Fruit fly (Drosophila melanogaster) whole organism, embryonic: ENCODE results near the gene Acat1.

Experiments used
- B-H2 ChIP-seq: fragments of 200-800 bp; sonication (Bioruptor generic); optimal IDR thresholded peaks from 2 replicates; lab custom pipeline; 2018; ENCODE audit warnings: missing biosample characterization, mild to moderate bottlenecking, missing genetic modification characterization
- CG10979 ChIP-seq: fragments of 200-800 bp; sonication (Bioruptor generic); optimal IDR thresholded peaks from 2 replicates; lab custom pipeline; 2018; ENCODE audit warnings: missing biosample characterization, mild to moderate bottlenecking, missing genetic modification characterization, moderate library complexity
- CG11504 ChIP-seq: fragments of 200-800 bp; sonication (Bioruptor generic); optimal IDR thresholded peaks from 3 replicates; lab custom pipeline; 2019; ENCODE audit warnings: missing biosample characterization, mild to moderate bottlenecking, missing genetic modification characterization, moderate library complexity
- CG15601 ChIP-seq: fragments of 200-800 bp; sonication (Bioruptor generic); optimal IDR thresholded peaks from 3 replicates; lab custom pipeline; 2019; ENCODE audit warnings: missing biosample characterization, mild to moderate bottlenecking, missing genetic modification characterization, moderate library complexity
- CG1647 ChIP-seq: fragments of 200-800 bp; sonication (Bioruptor generic); optimal IDR thresholded peaks from 3 replicates; lab custom pipeline; 2016; ENCODE audit warnings: missing biosample characterization, missing genetic modification characterization
- CG16815 ChIP-seq: fragments of 200-800 bp; sonication (Bioruptor generic); optimal IDR thresholded peaks from 3 replicates; lab custom pipeline; 2017; ENCODE audit warnings: missing biosample characterization, mild to moderate bottlenecking, missing genetic modification characterization
- CG17385 ChIP-seq: fragments of 200-800 bp; sonication (Bioruptor generic); optimal IDR thresholded peaks from 3 replicates; lab custom pipeline; 2018; ENCODE audit warnings: missing biosample characterization, mild to moderate bottlenecking, missing genetic modification characterization
- CG17829 ChIP-seq: fragments of 200-800 bp; optimal IDR thresholded peaks from 2 replicates; lab custom pipeline; 2019; ENCODE audit warnings: missing biosample characterization, mild to moderate bottlenecking, missing genetic modification characterization, moderate library complexity
- CG2875 ChIP-seq: fragments of 200-800 bp; sonication (Bioruptor generic); optimal IDR thresholded peaks from 2 replicates; lab custom pipeline; 2017; ENCODE audit warnings: missing biosample characterization, mild to moderate bottlenecking, missing genetic modification characterization, missing genetic modification reagents
- CG30403 ChIP-seq: fragments of 200-800 bp; sonication (Bioruptor generic); optimal IDR thresholded peaks from 3 replicates; lab custom pipeline; 2016; ENCODE audit warnings: missing biosample characterization, missing genetic modification characterization
- CG32772 ChIP-seq: fragments of 200-800 bp; sonication (Bioruptor generic); IDR thresholded peaks from 2 replicates; pipeline ENCODE4 v1.3.6; 2022; ENCODE audit warnings: missing biosample characterization, missing genetic modification characterization
- CG42726 ChIP-seq: fragments of 200-800 bp; sonication (Bioruptor generic); IDR thresholded peaks from 2 replicates; pipeline ENCODE4 v1.3.6; 2022; ENCODE audit warnings: missing biosample characterization, missing genetic modification characterization; ENCODE audit not compliant: partially characterized antibody
- CG4820 ChIP-seq: fragments of 200-800 bp; sonication (Bioruptor generic); optimal IDR thresholded peaks from 3 replicates; lab custom pipeline; 2016; ENCODE audit warnings: missing biosample characterization, missing genetic modification characterization
- CG6175 ChIP-seq: fragments of 200-800 bp; sonication (Bioruptor generic); IDR thresholded peaks from 3 replicates; pipeline ENCODE4 v1.3.6; 2022; ENCODE audit warnings: missing biosample characterization, missing genetic modification characterization
- CG7271 ChIP-seq: fragments of 200-800 bp; sonication (Bioruptor generic); optimal IDR thresholded peaks from 2 replicates; lab custom pipeline; 2018; ENCODE audit warnings: missing biosample characterization, mild to moderate bottlenecking, missing genetic modification characterization, moderate library complexity
- CG7963 ChIP-seq: fragments of 200-800 bp; sonication (Bioruptor generic); IDR thresholded peaks from 3 replicates; pipeline ENCODE4 v1.3.6; 2022; ENCODE audit warnings: missing biosample characterization, missing genetic modification characterization; ENCODE audit not compliant: partially characterized antibody
- CG8089 ChIP-seq: fragments of 200-800 bp; sonication (Bioruptor generic); optimal IDR thresholded peaks from 3 replicates; lab custom pipeline; 2016; ENCODE audit warnings: missing biosample characterization, missing genetic modification characterization
- CG8944 ChIP-seq: fragments of 200-800 bp; sonication (Bioruptor generic); optimal IDR thresholded peaks from 3 replicates; lab custom pipeline; 2016; ENCODE audit warnings: missing biosample characterization, missing genetic modification characterization
- CTCF ChIP-seq: fragments of 200-800 bp; sonication (Bioruptor generic); optimal IDR thresholded peaks from 2 replicates; lab custom pipeline; 2017; ENCODE audit warnings: missing biosample characterization, mild to moderate bottlenecking, missing genetic modification characterization, moderate library complexity
- Doc2 ChIP-seq: fragments of 200-800 bp; sonication (Bioruptor generic); IDR thresholded peaks from 2 replicates; pipeline ENCODE4 v1.3.6; 2022; ENCODE audit warnings: missing biosample characterization, missing genetic modification characterization
- Drgx ChIP-seq: fragments of 200-800 bp; sonication (Bioruptor generic); IDR thresholded peaks from 2 replicates; pipeline ENCODE4 v1.3.6; 2022; ENCODE audit warnings: missing biosample characterization, missing genetic modification characterization
- E2f1 ChIP-seq: fragments of 200-800 bp; sonication (Bioruptor generic); IDR thresholded peaks from 2 replicates; pipeline ENCODE4 v1.3.6; 2022; ENCODE audit warnings: missing biosample characterization, missing genetic modification characterization
- Lhr ChIP-seq: fragments of 200-800 bp; sonication (Bioruptor generic); optimal IDR thresholded peaks from 3 replicates; lab custom pipeline; 2017; ENCODE audit warnings: mild to moderate bottlenecking, missing biosample characterization, missing genetic modification reagents, missing genetic modification characterization
- MTF-1 ChIP-seq: fragments of 200-800 bp; sonication (Bioruptor generic); optimal IDR thresholded peaks from 2 replicates; lab custom pipeline; 2018; ENCODE audit warnings: missing biosample characterization, mild to moderate bottlenecking, missing genetic modification characterization, borderline replicate concordance
- Optix ChIP-seq: fragments of 200-800 bp; sonication (Bioruptor generic); IDR thresholded peaks from 3 replicates; pipeline ENCODE4 v1.3.6; 2022; ENCODE audit warnings: missing biosample characterization, missing genetic modification characterization
- Poxn ChIP-seq: fragments of 200-800 bp; sonication (Bioruptor generic); IDR thresholded peaks from 2 replicates; pipeline ENCODE4 v1.3.6; 2022; ENCODE audit warnings: missing biosample characterization, missing genetic modification characterization
- Scr ChIP-seq: fragments of 200-800 bp; sonication (Bioruptor generic); IDR thresholded peaks from 2 replicates; pipeline ENCODE4 v1.3.6; 2022; ENCODE audit warnings: missing biosample characterization, missing genetic modification characterization; ENCODE audit not compliant: partially characterized antibody
- Side ChIP-seq: fragments of 200-800 bp; sonication (Bioruptor generic); optimal IDR thresholded peaks from 2 replicates; lab custom pipeline; 2016; ENCODE audit warnings: missing biosample characterization, missing genetic modification characterization
- bcd ChIP-seq: fragments of 200-800 bp; sonication (Bioruptor generic); optimal IDR thresholded peaks from 2 replicates; lab custom pipeline; 2017; ENCODE audit warnings: missing biosample characterization, mild to moderate bottlenecking, missing genetic modification characterization
- bigmax ChIP-seq: fragments of 200-800 bp; sonication (Bioruptor generic); optimal IDR thresholded peaks from 2 replicates; lab custom pipeline; 2018; ENCODE audit warnings: missing biosample characterization, mild to moderate bottlenecking, missing genetic modification characterization
- cato ChIP-seq: fragments of 200-800 bp; sonication (Bioruptor generic); optimal IDR thresholded peaks from 2 replicates; lab custom pipeline; 2016; ENCODE audit warnings: missing biosample characterization, missing genetic modification characterization, borderline replicate concordance
- chif ChIP-seq, 2 experiments: fragments of 200-800 bp; sonication (Bioruptor generic); optimal IDR thresholded peaks; 3 replicates each; lab custom pipeline; 2016; ENCODE audit warnings: missing biosample characterization in 2 of 2, missing genetic modification characterization in 2 of 2
- chinmo ChIP-seq: fragments of 200-800 bp; sonication (Bioruptor generic); IDR thresholded peaks from 4 replicates; pipeline ENCODE4 v1.3.6; 2022; ENCODE audit warnings: missing biosample characterization, missing genetic modification characterization; ENCODE audit not compliant: partially characterized antibody
- dati ChIP-seq: fragments of 200-800 bp; sonication (Bioruptor generic); IDR thresholded peaks from 2 replicates; pipeline ENCODE4 v1.3.6; 2022; ENCODE audit warnings: missing biosample characterization, missing genetic modification characterization
- dmrt99B ChIP-seq: fragments of 200-800 bp; sonication (Bioruptor generic); optimal IDR thresholded peaks from 2 replicates; lab custom pipeline; 2018; ENCODE audit warnings: missing biosample characterization, mild to moderate bottlenecking, missing genetic modification characterization, moderate library complexity
- fu2 ChIP-seq: fragments of 200-800 bp; sonication (Bioruptor generic); optimal IDR thresholded peaks from 2 replicates; lab custom pipeline; 2016; ENCODE audit warnings: missing biosample characterization, missing genetic modification characterization
- grau ChIP-seq: fragments of 200-800 bp; optimal IDR thresholded peaks from 3 replicates; lab custom pipeline; 2019; ENCODE audit warnings: missing biosample characterization, mild to moderate bottlenecking, missing genetic modification characterization, moderate library complexity
- gt ChIP-seq: fragments of 200-800 bp; sonication (Bioruptor generic); IDR thresholded peaks from 2 replicates; pipeline ENCODE4 v1.3.6; 2022; ENCODE audit warnings: missing biosample characterization, missing genetic modification characterization
- ham ChIP-seq: fragments of 200-800 bp; sonication (Bioruptor generic); IDR thresholded peaks from 2 replicates; pipeline ENCODE4 v1.3.6; 2022; ENCODE audit warnings: missing biosample characterization, missing genetic modification characterization
- jigr1 ChIP-seq: fragments of 200-800 bp; sonication (Bioruptor generic); IDR thresholded peaks from 3 replicates; pipeline ENCODE4 v1.3.6; 2022; ENCODE audit warnings: missing biosample characterization, missing genetic modification characterization
- knrl ChIP-seq: fragments of 200-800 bp; sonication (Bioruptor generic); IDR thresholded peaks from 3 replicates; pipeline ENCODE4 v1.3.6; 2022; ENCODE audit warnings: missing biosample characterization, missing genetic modification characterization; ENCODE audit not compliant: partially characterized antibody
- phol ChIP-seq: fragments of 200-800 bp; sonication (Bioruptor generic); optimal IDR thresholded peaks from 3 replicates; lab custom pipeline; 2018; ENCODE audit warnings: missing biosample characterization, mild to moderate bottlenecking, missing genetic modification characterization, moderate library complexity
- shn ChIP-seq: fragments of 200-800 bp; sonication (Bioruptor generic); optimal IDR thresholded peaks from 3 replicates; lab custom pipeline; 2016; ENCODE audit warnings: missing biosample characterization, missing genetic modification characterization
- sna ChIP-seq: fragments of 200-800 bp; sonication (Bioruptor generic); IDR thresholded peaks from 2 replicates; pipeline ENCODE4 v1.3.6; 2022; ENCODE audit warnings: missing biosample characterization, missing genetic modification characterization; ENCODE audit not compliant: partially characterized antibody
- ssp ChIP-seq: fragments of 200-800 bp; sonication (Bioruptor generic); IDR thresholded peaks from 2 replicates; pipeline ENCODE4 v1.3.6; 2022; ENCODE audit warnings: missing biosample characterization, missing genetic modification characterization
- stwl ChIP-seq: fragments of 200-800 bp; sonication (Bioruptor generic); optimal IDR thresholded peaks from 3 replicates; lab custom pipeline; 2018; ENCODE audit warnings: missing biosample characterization, mild to moderate bottlenecking, missing genetic modification characterization, moderate library complexity
- tgo ChIP-seq: fragments of 200-800 bp; sonication (Bioruptor generic); IDR thresholded peaks from 3 replicates; pipeline ENCODE4 v1.3.6; 2022; ENCODE audit warnings: missing biosample characterization, missing genetic modification characterization
- tx ChIP-seq: fragments of 200-800 bp; sonication (Bioruptor generic); optimal IDR thresholded peaks from 2 replicates; lab custom pipeline; 2016; ENCODE audit warnings: missing biosample characterization, missing genetic modification characterization
- wdn ChIP-seq: fragments of 200-800 bp; sonication (Bioruptor generic); IDR thresholded peaks from 2 replicates; pipeline ENCODE4 v1.3.6; 2022; ENCODE audit warnings: missing biosample characterization, missing genetic modification characterization
- z ChIP-seq: fragments of 200-800 bp; sonication (Bioruptor generic); IDR thresholded peaks from 3 replicates; pipeline ENCODE4 v1.3.6; 2022; ENCODE audit warnings: missing biosample characterization, missing genetic modification characterization

The Acat1 gene

DNA sequence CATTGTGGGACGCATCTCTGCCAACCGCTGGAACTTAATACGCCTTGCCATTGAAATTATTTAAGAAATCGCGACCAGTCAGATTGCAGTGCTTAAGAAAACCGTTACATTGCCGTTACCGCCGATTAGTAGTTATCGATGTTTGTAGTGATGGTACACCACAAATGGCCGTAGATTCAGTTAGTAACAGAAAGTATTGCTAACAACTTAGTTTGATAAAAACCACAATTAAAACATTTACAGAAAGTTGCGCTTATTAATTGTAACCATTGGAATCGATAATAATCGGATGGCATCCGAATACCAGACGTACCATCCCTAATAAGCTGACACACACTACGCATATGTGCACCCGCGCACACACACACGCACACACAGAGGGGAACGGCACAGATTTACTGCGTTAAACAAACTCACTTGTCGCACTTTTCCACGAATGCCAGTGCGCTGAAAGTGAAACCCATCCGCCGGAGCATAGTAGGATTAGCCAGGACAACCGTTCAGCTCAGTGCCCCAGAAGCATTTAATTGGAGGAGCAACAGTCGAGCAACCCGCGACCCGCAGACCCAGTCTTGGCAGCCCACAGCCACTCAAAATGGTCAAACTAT, 31.6 kb upstream of the Acat1 start, which contains the start of the genes hdm and Ykt6 (continued):
- TF ChIP-seq CG16815 (GFP tag; lab: Kevin White, UChicago) (no peak), CG42726 (GFP tag; lab: Robert Waterston, UW) (peak; percentile 86), tx (peak; percentile 74), Side (GFP tag; lab: Kevin White, UChicago) (peak; percentile 87), chinmo (GFP tag; lab: Robert Waterston, UW) (peak; percentile 87; the same call in 3 of the 4 replicates), ham (GFP tag; lab: Robert Waterston, UW) (no peak), CG6175 (peak; percentile 73; the same call in 1 of the 3 replicates), knrl (peak; percentile 94), B-H2 (GFP tag; lab: Kevin White, UChicago) (peak; percentile 83), fu2 (peak; percentile 70), cato (GFP tag; lab: Kevin White, UChicago) (peak; percentile 56), CG32772 (GFP tag; lab: Robert Waterston, UW) (peak; percentile 50; the same call in 1 of the 2 replicates), Optix (GFP tag; lab: Robert Waterston, UW) (peak; percentile 85; the same call in 2 of the 3 replicates), bigmax (GFP tag; lab: Kevin White, UChicago) (no peak), Poxn (peak; percentile 10; the same call in 1 of the 2 replicates), CG7271 (tag; lab: Kevin White, UChicago) (peak; percentile 41), Drgx (GFP tag; lab: Robert Waterston, UW) (peak; percentile 70), E2f1 (GFP tag; lab: Robert Waterston, UW) (peak; percentile 80; the same call in 1 of the 2 replicates), CG1647 (GFP tag; lab: Kevin White, UChicago) (peak; percentile 72), Scr (GFP tag; lab: Robert Waterston, UW) (peak; percentile 97), shn (GFP tag; lab: Kevin White, UChicago) (peak; percentile 83), CG11504 (tag; lab: Kevin White, UChicago) (no peak), grau (tag; lab: Kevin White, UChicago) (no peak), CG17385 (peak; percentile 70), CG17829 (peak; percentile 78), chif (GFP tag; optimal IDR thresholded peaks at IDR 0.05; lab: Kevin White, UChicago) (peak; percentile 68 to 81), CG2875 (peak; percentile 55), z (no peak), dmrt99B (no peak), CG30403 (GFP tag; lab: Kevin White, UChicago) (peak; percentile 83), CG7963 (GFP tag; lab: Robert Waterston, UW) (peak; percentile 77), sna (GFP tag; lab: Robert Waterston, UW) (peak; percentile 97), dati (GFP tag; lab: Robert Waterston, UW) (no peak), tgo (GFP tag; lab: Robert Waterston, UW) (peak; percentile 83), ssp (GFP tag; lab: Robert Waterston, UW) (peak; percentile 64), CTCF (GFP tag; lab: Kevin White, UChicago) (peak; percentile 24), gt (GFP tag; lab: Robert Waterston, UW) (peak; percentile 53), CG10979 (tag; lab: Kevin White, UChicago) (peak; percentile 66), bcd (GFP tag; lab: Kevin White, UChicago) (no peak), CG8089 (GFP tag; lab: Kevin White, UChicago) (peak; percentile 41), phol (tag; lab: Kevin White, UChicago) (peak; percentile 77), CG15601 (tag; lab: Kevin White, UChicago) (peak; percentile 66), Lhr (peak; percentile 52), MTF-1 (GFP tag; lab: Kevin White, UChicago) (no peak), stwl (tag; lab: Kevin White, UChicago) (peak; percentile 42), jigr1 (GFP tag; lab: Robert Waterston, UW) (0 out of 3 replicates have a peak, but pooled peaks have one; percentile 20), CG4820 (peak; percentile 76), CG8944 (GFP tag; lab: Kevin White, UChicago) (peak; percentile 71), wdn (peak; percentile 81), Doc2 (GFP tag; lab: Robert Waterston, UW) (no peak)
